Fruit fly (Drosophila melanogaster) whole organism, prepupa: Measurements from ENCODE around the gene Papst2.
A peak's percentile ranks its signal among the peaks of the same experiment; 100 is the strongest.

Experiments used
- Blimp-1 ChIP-seq: fragments of 200-800 bp; sonication (Bioruptor generic); optimal IDR thresholded peaks from 3 replicates; lab custom pipeline; 2017; ENCODE audit warnings: missing biosample characterization, missing genetic modification characterization, mild to moderate bottlenecking, moderate library complexity, missing genetic modification reagents
- CG10631 ChIP-seq: fragments of 200-800 bp; sonication (Bioruptor generic); optimal IDR thresholded peaks from 2 replicates; lab custom pipeline; 2016; ENCODE audit warnings: missing biosample characterization, missing genetic modification characterization
- CG10669 ChIP-seq: fragments of 200-800 bp; sonication (Bioruptor generic); optimal IDR thresholded peaks from 3 replicates; lab custom pipeline; 2018; ENCODE audit warnings: missing biosample characterization, mild to moderate bottlenecking, missing genetic modification characterization, moderate library complexity
- CG11294 ChIP-seq: fragments of 200-800 bp; sonication (Bioruptor generic); IDR thresholded peaks from 2 replicates; pipeline ENCODE4 v1.3.6; 2022; ENCODE audit warnings: missing biosample characterization, missing genetic modification characterization
- CG11762 ChIP-seq: fragments of 200-800 bp; sonication (Bioruptor generic); optimal IDR thresholded peaks from 3 replicates; lab custom pipeline; 2016; ENCODE audit warnings: missing biosample characterization, missing genetic modification characterization; ENCODE audit not compliant: insufficient read depth
- CG11902 ChIP-seq: fragments of 200-800 bp; sonication (Bioruptor generic); optimal IDR thresholded peaks from 3 replicates; lab custom pipeline; 2016; ENCODE audit warnings: missing biosample characterization, missing genetic modification characterization
- CG15336 ChIP-seq: fragments of 200-800 bp; sonication (Bioruptor generic); IDR thresholded peaks from 2 replicates; pipeline ENCODE4 v1.3.6; 2022; ENCODE audit warnings: missing biosample characterization, missing genetic modification characterization
- CG16779 ChIP-seq: fragments of 200-800 bp; sonication (Bioruptor generic); optimal IDR thresholded peaks from 3 replicates; lab custom pipeline; 2017; ENCODE audit warnings: missing biosample characterization, mild to moderate bottlenecking, missing genetic modification characterization
- CG31627 ChIP-seq: fragments of 200-800 bp; sonication (Bioruptor generic); optimal IDR thresholded peaks from 3 replicates; lab custom pipeline; 2016; ENCODE audit warnings: missing biosample characterization, missing genetic modification characterization
- CG34406 ChIP-seq: fragments of 200-800 bp; sonication (Bioruptor generic); optimal IDR thresholded peaks from 3 replicates; lab custom pipeline; 2016; ENCODE audit warnings: missing biosample characterization, missing genetic modification characterization
- CG3919 ChIP-seq: fragments of 200-800 bp; sonication (Bioruptor generic); optimal IDR thresholded peaks from 3 replicates; lab custom pipeline; 2016; ENCODE audit warnings: missing biosample characterization, missing genetic modification characterization
- CG6276 ChIP-seq: fragments of 200-800 bp; sonication (Bioruptor generic); optimal IDR thresholded peaks from 2 replicates; lab custom pipeline; 2017; ENCODE audit warnings: missing biosample characterization, mild to moderate bottlenecking, missing genetic modification characterization
- CG6792 ChIP-seq: fragments of 200-800 bp; sonication (Bioruptor generic); optimal IDR thresholded peaks from 3 replicates; lab custom pipeline; 2016; ENCODE audit warnings: missing biosample characterization, missing genetic modification characterization
- CG6808 ChIP-seq: fragments of 200-800 bp; sonication (Bioruptor generic); optimal IDR thresholded peaks from 3 replicates; lab custom pipeline; 2017; ENCODE audit warnings: missing biosample characterization, missing genetic modification characterization, mild to moderate bottlenecking, moderate library complexity, missing genetic modification reagents
- CG6854 ChIP-seq: fragments of 200-800 bp; sonication (Bioruptor generic); optimal IDR thresholded peaks from 2 replicates; lab custom pipeline; 2017; ENCODE audit warnings: missing biosample characterization, mild to moderate bottlenecking, missing genetic modification characterization
- CG7368 ChIP-seq: fragments of 200-800 bp; sonication (Bioruptor generic); optimal IDR thresholded peaks from 3 replicates; lab custom pipeline; 2016; ENCODE audit warnings: missing biosample characterization, missing genetic modification characterization
- CG8319 ChIP-seq: fragments of 200-800 bp; sonication (Bioruptor generic); optimal IDR thresholded peaks from 3 replicates; lab custom pipeline; 2016; ENCODE audit warnings: missing biosample characterization, missing genetic modification characterization
- CG8632 ChIP-seq: fragments of 200-800 bp; sonication (Bioruptor generic); optimal IDR thresholded peaks from 3 replicates; lab custom pipeline; 2016; ENCODE audit warnings: missing biosample characterization, missing genetic modification characterization
- CG9139 ChIP-seq: fragments of 200-800 bp; sonication (Bioruptor generic); optimal IDR thresholded peaks from 3 replicates; lab custom pipeline; 2017; ENCODE audit warnings: missing biosample characterization, mild to moderate bottlenecking, missing genetic modification characterization
- Eip93F ChIP-seq: fragments of 200-800 bp; sonication (Bioruptor generic); optimal IDR thresholded peaks from 2 replicates; lab custom pipeline; 2016; ENCODE audit warnings: missing biosample characterization, mild to moderate bottlenecking, missing genetic modification characterization
- Ets21C ChIP-seq: fragments of 200-800 bp; sonication (Bioruptor generic); optimal IDR thresholded peaks from 3 replicates; lab custom pipeline; 2016; ENCODE audit warnings: missing biosample characterization, missing genetic modification characterization
- Ets96B ChIP-seq: fragments of 200-800 bp; optimal IDR thresholded peaks from 2 replicates; lab custom pipeline; 2019; ENCODE audit warnings: missing biosample characterization, mild to moderate bottlenecking, missing genetic modification characterization, moderate library complexity
- Gug ChIP-seq: fragments of 200-800 bp; sonication (Bioruptor generic); IDR thresholded peaks from 2 replicates; pipeline ENCODE4 v1.3.6; 2022; ENCODE audit warnings: missing biosample characterization, missing genetic modification characterization
- Hr38 ChIP-seq: sonication (Bioruptor generic); optimal IDR thresholded peaks from 2 replicates; lab custom pipeline; 2016; ENCODE audit warnings: missing biosample characterization, missing genetic modification characterization
- Hr39 ChIP-seq: fragments of 200-800 bp; sonication (Bioruptor generic); optimal IDR thresholded peaks from 2 replicates; lab custom pipeline; 2016; ENCODE audit warnings: missing biosample characterization, missing genetic modification characterization
- Lpt ChIP-seq: fragments of 200-800 bp; sonication (Bioruptor generic); optimal IDR thresholded peaks from 3 replicates; lab custom pipeline; 2016; ENCODE audit warnings: missing biosample characterization, missing genetic modification characterization
- Met ChIP-seq: fragments of 200-800 bp; sonication (Bioruptor generic); optimal IDR thresholded peaks from 3 replicates; lab custom pipeline; 2016; ENCODE audit warnings: missing biosample characterization, missing genetic modification characterization
- OdsH ChIP-seq: fragments of 200-800 bp; sonication (Bioruptor generic); optimal IDR thresholded peaks from 3 replicates; lab custom pipeline; 2016; ENCODE audit warnings: missing biosample characterization, missing genetic modification characterization
- Smox ChIP-seq: fragments of 200-800 bp; sonication (Bioruptor generic); optimal IDR thresholded peaks from 3 replicates; lab custom pipeline; 2016; ENCODE audit warnings: missing biosample characterization, missing genetic modification characterization
- Sox14 ChIP-seq: fragments of 200-800 bp; sonication (Bioruptor generic); optimal IDR thresholded peaks from 3 replicates; lab custom pipeline; 2016; ENCODE audit warnings: missing biosample characterization, missing genetic modification characterization
- achi ChIP-seq: fragments of 200-800 bp; sonication (Bioruptor generic); optimal IDR thresholded peaks from 3 replicates; lab custom pipeline; 2016; ENCODE audit warnings: missing biosample characterization, missing genetic modification characterization
- cyc ChIP-seq: fragments of 200-800 bp; sonication (Bioruptor generic); optimal IDR thresholded peaks from 3 replicates; lab custom pipeline; 2016; ENCODE audit warnings: missing biosample characterization, missing genetic modification characterization
- eg ChIP-seq: fragments of 200-800 bp; sonication (Bioruptor generic); IDR thresholded peaks from 3 replicates; pipeline ENCODE4 v1.3.6; 2022; ENCODE audit warnings: missing biosample characterization, missing genetic modification characterization
- esn ChIP-seq: fragments of 200-800 bp; sonication (Bioruptor generic); optimal IDR thresholded peaks from 2 replicates; lab custom pipeline; 2016; ENCODE audit warnings: missing biosample characterization, mild to moderate bottlenecking, missing genetic modification characterization, moderate library complexity
- fd59A ChIP-seq: fragments of 200-800 bp; sonication (Bioruptor generic); optimal IDR thresholded peaks from 2 replicates; lab custom pipeline; 2017; ENCODE audit warnings: missing biosample characterization, mild to moderate bottlenecking, missing genetic modification characterization, missing genetic modification reagents
- fkh ChIP-seq: fragments of 200-800 bp; sonication (Bioruptor generic); optimal IDR thresholded peaks from 3 replicates; lab custom pipeline; 2017; ENCODE audit warnings: missing biosample characterization, mild to moderate bottlenecking, missing genetic modification characterization, moderate library complexity
- lz ChIP-seq: fragments of 200-800 bp; sonication (Bioruptor generic); optimal IDR thresholded peaks from 3 replicates; lab custom pipeline; 2016; ENCODE audit warnings: missing biosample characterization, missing genetic modification characterization
- net ChIP-seq: fragments of 200-800 bp; sonication (Bioruptor generic); optimal IDR thresholded peaks from 3 replicates; lab custom pipeline; 2016; ENCODE audit warnings: missing biosample characterization, missing genetic modification characterization
- pdm3 ChIP-seq: fragments of 200-800 bp; sonication (Bioruptor generic); optimal IDR thresholded peaks from 3 replicates; lab custom pipeline; 2016; ENCODE audit warnings: missing biosample characterization, missing genetic modification characterization
- salr ChIP-seq, 2 experiments: fragments of 200-800 bp; sonication (Bioruptor generic); optimal IDR thresholded peaks; 3 replicates each; lab custom pipeline; 2016 to 2018; ENCODE audit warnings: missing biosample characterization in 2 of 2, missing genetic modification characterization in 2 of 2, mild to moderate bottlenecking in 1 of 2
- ss ChIP-seq, 2 experiments: fragments of 200-800 bp; sonication (Bioruptor generic); optimal IDR thresholded peaks; 2 replicates in 1 of 2; 3 replicates in 1 of 2; lab custom pipeline; 2017 to 2018; ENCODE audit warnings: mild to moderate bottlenecking in 2 of 2, missing biosample characterization in 2 of 2, missing genetic modification characterization in 2 of 2, moderate library complexity in 1 of 2
- svp ChIP-seq: fragments of 200-800 bp; sonication (Bioruptor generic); peaks from one replicate; lab custom pipeline; 2016; ENCODE audit warnings: missing biosample characterization, missing genetic modification characterization
- topi ChIP-seq: fragments of 200-800 bp; sonication (Bioruptor generic); optimal IDR thresholded peaks from 3 replicates; lab custom pipeline; 2016; ENCODE audit warnings: missing biosample characterization, missing genetic modification characterization

The Papst2 gene

DNA sequence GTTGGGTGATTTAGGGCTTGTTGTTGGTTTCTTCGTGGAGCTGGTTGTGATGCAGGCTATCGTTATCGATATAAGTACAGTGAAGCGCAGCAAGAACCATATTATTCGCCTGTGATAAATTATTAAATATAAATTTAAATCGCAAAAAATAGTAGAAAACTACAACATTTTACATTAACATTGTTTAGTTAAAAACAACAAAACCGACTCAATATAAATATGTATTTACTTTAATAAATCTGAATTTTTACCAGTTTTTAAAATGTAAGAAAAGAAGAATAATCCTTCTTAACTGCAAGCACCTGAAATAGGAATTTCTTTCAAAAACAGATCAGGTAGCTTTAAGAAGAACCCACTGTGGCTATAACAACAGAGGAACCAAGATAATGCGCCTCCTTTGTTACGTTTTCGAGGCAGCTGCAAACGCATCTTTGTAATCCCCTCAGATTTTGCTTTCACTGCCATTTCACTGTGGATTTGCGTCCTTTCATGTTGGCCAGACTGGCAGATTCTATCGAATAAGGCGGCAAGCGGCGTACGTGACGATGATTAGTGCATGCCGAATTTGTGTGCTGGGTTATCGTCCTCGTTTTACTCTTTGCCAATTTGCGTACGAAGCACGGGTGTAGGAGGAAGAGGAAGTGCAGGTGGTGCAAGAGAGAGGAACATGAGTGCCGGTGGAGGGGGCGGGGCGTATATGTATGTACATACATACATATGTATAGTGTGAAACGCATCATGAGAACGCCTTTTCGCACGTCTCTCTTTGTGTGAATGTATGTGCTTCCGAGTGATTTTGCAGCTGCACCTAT, 31.9 kb upstream of the Papst2 start (continued):
- TF ChIP-seq Gug (no peak), lz (GFP tag; lab: Kevin White, UChicago) (peak; percentile 55), CG6808 (no peak), achi (GFP tag; lab: Kevin White, UChicago) (no peak), Hr38 (no peak), net (GFP tag; lab: Kevin White, UChicago) (no peak), Smox (peak; percentile 41), OdsH (GFP tag; lab: Kevin White, UChicago) (peak; percentile 43), CG16779 (tag; lab: Kevin White, UChicago) (no peak), fkh (GFP tag; lab: Kevin White, UChicago) (no peak), Eip93F (GFP tag; lab: Kevin White, UChicago) (no peak), CG7368 (GFP tag; lab: Kevin White, UChicago) (no peak), Sox14 (peak; percentile 34), CG6854 (no peak), CG10631 (GFP tag; lab: Kevin White, UChicago) (peak; percentile 65), CG8319 (GFP tag; lab: Kevin White, UChicago) (peak; percentile 7)

DNA sequence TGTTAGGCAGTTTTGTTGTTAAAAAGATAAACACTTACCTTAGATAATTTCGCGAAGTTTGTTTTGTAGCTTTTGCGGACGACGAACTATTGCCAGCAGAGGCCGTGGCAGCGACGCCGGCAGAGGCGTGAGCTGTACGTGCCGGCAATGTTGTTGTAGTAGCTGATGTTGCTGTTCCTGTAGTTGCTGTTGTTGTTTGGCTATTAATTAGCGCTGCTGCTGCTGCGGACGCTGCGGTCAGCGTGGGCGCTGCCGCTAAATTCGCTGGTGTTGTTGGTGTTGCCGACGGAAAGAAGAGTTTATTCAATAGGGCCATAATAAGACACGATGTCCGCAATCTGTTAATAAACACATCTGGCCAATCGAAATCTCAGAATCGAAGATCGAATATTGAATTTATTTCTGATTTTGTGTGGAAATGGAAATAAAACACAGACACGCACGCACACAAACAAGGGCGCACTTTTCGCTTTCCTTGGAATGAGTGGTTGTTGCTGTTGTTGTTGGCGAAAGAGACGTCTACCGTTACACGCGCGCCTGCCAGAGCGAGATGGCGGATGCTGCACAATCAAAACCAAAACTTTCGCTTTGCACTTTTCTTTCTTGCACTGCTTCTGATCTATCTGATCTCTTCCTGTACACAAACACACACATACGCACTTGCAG, 31.1 kb upstream of the Papst2 start:
- TF ChIP-seq svp, result peak; percentile 93
- TF ChIP-seq CG8632 (GFP tag; lab: Kevin White, UChicago), result no peak
- TF ChIP-seq Ets96B (tag; lab: Kevin White, UChicago), result no peak
- TF ChIP-seq CG9139 (GFP tag; lab: Kevin White, UChicago), result no peak
- TF ChIP-seq Blimp-1 (GFP tag; lab: Kevin White, UChicago), result peak; percentile 98
- TF ChIP-seq CG11762 (GFP tag; lab: Kevin White, UChicago), result no peak
- no peak for TF ChIP-seq topi (GFP tag; lab: Kevin White, UChicago)
- TF ChIP-seq CG6276 (GFP tag; lab: Kevin White, UChicago), result peak; percentile 11
- no peak for TF ChIP-seq CG10669
- peak; percentile 16 for TF ChIP-seq Lpt (GFP tag; lab: Kevin White, UChicago)
- no peak for TF ChIP-seq CG6854
- no peak for TF ChIP-seq Ets21C (GFP tag; lab: Kevin White, UChicago)

dm6 chr3L:17012017-17012719, 30.4 kb upstream of the Papst2 start, which contains the start of gene CG3764:
Gene CG3764 (minus strand): TSS chr3L:17012565.
- TF ChIP-seq Lpt (GFP tag; lab: Kevin White, UChicago), result no peak
- no peak for TF ChIP-seq CG6276 (GFP tag; lab: Kevin White, UChicago)
- TF ChIP-seq salr (GFP tag; optimal IDR thresholded peaks at IDR 0.05; lab: Kevin White, UChicago), result peak in 1 of 2 experiments; percentile 65
- no peak for TF ChIP-seq CG10631 (GFP tag; lab: Kevin White, UChicago)
- peak; percentile 65 for TF ChIP-seq net (GFP tag; lab: Kevin White, UChicago)
- peak; percentile 54 for TF ChIP-seq CG34406
- TF ChIP-seq pdm3, result peak; percentile 52
- peak; percentile 37 for TF ChIP-seq CG31627 (GFP tag; lab: Kevin White, UChicago)
- TF ChIP-seq CG6792 (GFP tag; lab: Kevin White, UChicago), result peak; percentile 33
- peak; percentile 60 for TF ChIP-seq topi (GFP tag; lab: Kevin White, UChicago)
- TF ChIP-seq CG6854, result peak; percentile 81
- peak; percentile 63 for TF ChIP-seq esn (GFP tag; lab: Kevin White, UChicago)
- peak; percentile 68 for TF ChIP-seq Met (GFP tag; lab: Kevin White, UChicago)
- TF ChIP-seq Blimp-1 (GFP tag; lab: Kevin White, UChicago), result peak; percentile 68
- TF ChIP-seq CG9139 (GFP tag; lab: Kevin White, UChicago), result peak; percentile 37
- TF ChIP-seq fd59A (GFP tag; lab: Kevin White, UChicago), result no peak
- TF ChIP-seq CG11902 (GFP tag; lab: Kevin White, UChicago), result no peak
- peak; percentile 25 for TF ChIP-seq CG8319 (GFP tag; lab: Kevin White, UChicago)
- no peak for TF ChIP-seq Eip93F (GFP tag; lab: Kevin White, UChicago)
- no peak; the same call in 1 of the 2 replicates for TF ChIP-seq CG15336 (GFP tag; lab: Robert Waterston, UW)
- TF ChIP-seq Hr39 (GFP tag; lab: Kevin White, UChicago), result peak; percentile 49
- peak; percentile 39 for TF ChIP-seq eg (GFP tag; lab: Robert Waterston, UW)
- peak; percentile 73 to 78 for TF ChIP-seq ss (GFP tag; optimal IDR thresholded peaks at IDR 0.05; lab: Kevin White, UChicago)
- peak; percentile 63 for TF ChIP-seq cyc (GFP tag; lab: Kevin White, UChicago)
- TF ChIP-seq CG11294 (GFP tag; lab: Robert Waterston, UW), result no peak
- TF ChIP-seq CG3919 (GFP tag; lab: Kevin White, UChicago), result peak; percentile 75
- peak; percentile 36 for TF ChIP-seq Ets21C (GFP tag; lab: Kevin White, UChicago)
- peak; percentile 34 for TF ChIP-seq Smox
- peak; percentile 42 for TF ChIP-seq CG16779 (tag; lab: Kevin White, UChicago)
